Worm (Caenorhabditis elegans): ENCODE measurements around the gene R07E5.17.

ce11 chrIII:4391319-4391718 is 12.9 kb downstream of the R07E5.17 start:
- TF ChIP-seq lin-13 (tag; optimal IDR thresholded peaks at IDR 0.05) (no peak), unc-62 (GFP tag; optimal IDR thresholded peaks at IDR 0.05) (no peak), unc-39 (tag; optimal IDR thresholded peaks at IDR 0.05) (no peak), lsy-2 (tag; optimal IDR thresholded peaks at IDR 0.05) (no peak), elt-3 (tag; optimal IDR thresholded peaks at IDR 0.05) (no peak), ham-2 (GFP tag; optimal IDR thresholded peaks at IDR 0.05) (no peak)

Measured in whole organism, mixed stage, embryonic.